Fruit fly (Drosophila melanogaster): ENCODE results near the gene CG9512.

- no peak for TF ChIP-seq CG6254 (GFP tag; optimal IDR thresholded peaks at IDR 0.05)
- TF ChIP-seq CG30403 (GFP tag; optimal IDR thresholded peaks at IDR 0.05) = no peak
- no peak for TF ChIP-seq CG2889 (GFP tag; IDR thresholded peaks at IDR 0.05)
- no peak for TF ChIP-seq CG2120 (GFP tag; optimal IDR thresholded peaks at IDR 0.05)
- no peak for TF ChIP-seq da (GFP tag; optimal IDR thresholded peaks at IDR 0.05)
- no peak for TF ChIP-seq cwo (GFP tag; optimal IDR thresholded peaks at IDR 0.05)
- TF ChIP-seq Vsx1 (GFP tag; optimal IDR thresholded peaks at IDR 0.05) = no peak
Measured at dm6 chrX:14878917-14879316, 26.4 kb downstream of the CG9512 start.
